Worm (Caenorhabditis elegans) whole organism, L4/young adult: ENCODE measurements around the gene Y15E3A.4.

ENCODE experiments used
- W03F9.2 ChIP-seq: fragments of 150-350 bp; optimal IDR thresholded peaks from 2 replicates; lab custom pipeline; 2014; ENCODE audit warnings: missing biosample characterization, missing genetic modification characterization
- dao-5 ChIP-seq: sonication (generic microtip); optimal IDR thresholded peaks from 2 replicates; lab custom pipeline; 2016; ENCODE audit warnings: missing genotype, missing genetic modification characterization, moderate library complexity, missing compliant biosample characterization
- him-1 ChIP-seq: sonication (generic microtip); optimal IDR thresholded peaks from 2 replicates; lab custom pipeline; 2016; ENCODE audit warnings: missing genotype, missing genetic modification reagents, missing genetic modification characterization, missing compliant biosample characterization

The Y15E3A.4 gene

DNA sequence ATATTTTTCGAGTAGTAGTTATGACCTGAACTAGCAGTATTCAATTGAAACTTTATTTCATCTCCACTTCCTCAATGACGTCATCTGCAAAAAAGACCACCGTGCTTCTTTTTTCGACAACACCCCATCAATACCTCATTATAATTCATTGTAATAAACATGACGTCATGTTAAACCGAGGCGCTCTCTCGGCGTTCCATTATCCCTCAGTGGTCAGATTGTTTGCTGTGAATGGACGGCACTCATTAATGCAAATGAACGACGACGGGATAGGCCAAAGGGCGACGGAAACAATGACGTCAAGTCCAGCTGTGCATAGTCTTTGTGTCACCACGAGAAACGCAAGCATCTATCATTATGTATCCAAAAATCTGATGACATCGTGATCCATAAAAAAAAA is 16.9 kb downstream of the Y15E3A.4 start:
- TF ChIP-seq him-1 (tag; lab: Kevin White, UChicago) (no peak), dao-5 (tag; lab: Kevin White, UChicago) (no peak), W03F9.2 (tag; lab: Kevin White, UChicago) (no peak)

ce11 chrX:15352871-15353270 is 22.1 kb downstream of the Y15E3A.4 start:
- TF ChIP-seq dao-5 (tag; lab: Kevin White, UChicago) (no peak), him-1 (tag; lab: Kevin White, UChicago) (no peak), W03F9.2 (tag; lab: Kevin White, UChicago) (no peak)

ce11 chrX:15353874-15354480 is 23.2 kb downstream of the Y15E3A.4 start:
- TF ChIP-seq dao-5 (tag; lab: Kevin White, UChicago) (peak; percentile 80), W03F9.2 (tag; lab: Kevin White, UChicago) (peak; percentile 56), him-1 (tag; lab: Kevin White, UChicago) (peak; percentile 93)

ce11 chrX:15354938-15355337 is 24.2 kb downstream of the Y15E3A.4 start, which contains the start of gene nfki-1:
TSS of gene nfki-1 (plus strand) at chrX:15355238.
- TF ChIP-seq him-1 (tag; lab: Kevin White, UChicago) (no peak), dao-5 (tag; lab: Kevin White, UChicago) (no peak), W03F9.2 (tag; lab: Kevin White, UChicago) (no peak)

ce11 chrX:15355603-15356002 is 24.8 kb downstream of the Y15E3A.4 start:
- no peak for TF ChIP-seq W03F9.2 (tag; lab: Kevin White, UChicago)
- TF ChIP-seq dao-5 (tag; lab: Kevin White, UChicago), result no peak
- no peak for TF ChIP-seq him-1 (tag; lab: Kevin White, UChicago)

DNA sequence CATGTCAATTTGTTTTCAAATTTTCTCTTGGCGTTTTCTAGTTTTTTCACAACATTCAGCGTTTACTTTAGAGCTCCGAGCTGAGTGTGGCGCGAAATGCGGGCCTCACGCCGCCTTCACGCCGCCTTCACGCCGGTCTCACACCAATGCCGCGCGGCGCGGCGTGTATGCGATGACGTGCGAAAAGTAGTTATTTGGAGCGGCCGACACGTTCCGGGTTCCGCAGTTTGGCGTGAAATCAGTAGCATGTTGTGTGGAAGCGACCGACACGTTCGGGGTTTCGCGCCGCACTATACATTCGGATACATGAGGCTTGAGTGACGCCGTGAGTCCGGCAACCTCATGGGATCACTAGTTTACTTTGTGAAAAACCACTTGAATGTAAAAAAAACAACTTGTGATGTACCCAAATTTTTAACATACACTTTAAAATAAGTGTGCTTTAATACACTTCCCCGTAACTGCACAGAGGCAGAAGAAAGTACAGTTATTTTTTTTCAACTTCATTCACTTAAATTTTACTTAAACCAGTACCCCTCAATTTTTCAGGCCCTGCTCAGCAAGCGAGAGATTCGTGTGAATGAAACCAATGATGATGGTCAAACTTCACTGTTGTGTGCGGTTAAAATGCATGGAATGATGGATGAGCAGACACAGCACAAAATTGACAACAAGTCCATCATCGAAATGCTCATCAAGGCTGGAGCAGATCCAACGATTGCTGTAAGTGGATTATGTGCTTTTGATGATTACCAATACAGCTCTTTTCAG is 31.6 kb downstream of the Y15E3A.4 start:
- TF ChIP-seq dao-5 (tag; lab: Kevin White, UChicago) (no peak), him-1 (tag; lab: Kevin White, UChicago) (peak; percentile 12)

- TF ChIP-seq W03F9.2 (tag; lab: Kevin White, UChicago) (peak; percentile 46), him-1 (tag; lab: Kevin White, UChicago) (peak; percentile 78), dao-5 (tag; lab: Kevin White, UChicago) (no peak)
These were observed 34.5 kb downstream of the Y15E3A.4 start for ce11 chrX:15365235-15365634.

- TF ChIP-seq dao-5 (tag; lab: Kevin White, UChicago) (no peak), W03F9.2 (tag; lab: Kevin White, UChicago) (no peak), him-1 (tag; lab: Kevin White, UChicago) (no peak)
These were observed 35.0 kb downstream of the Y15E3A.4 start, which contains the start of gene C33A11.2 for ce11 chrX:15365767-15366177. TSS of gene C33A11.2 (plus strand) at chrX:15365992.

- no peak for TF ChIP-seq him-1 (tag; lab: Kevin White, UChicago)
These were observed 42.0 kb downstream of the Y15E3A.4 start for ce11 chrX:15372772-15373171.

ce11 chrX:15373415-15374048 is 42.8 kb downstream of the Y15E3A.4 start:
- TF ChIP-seq dao-5 (tag; lab: Kevin White, UChicago) (no peak), him-1 (tag; lab: Kevin White, UChicago) (peak; percentile 44), W03F9.2 (tag; lab: Kevin White, UChicago) (peak; percentile 44)

DNA sequence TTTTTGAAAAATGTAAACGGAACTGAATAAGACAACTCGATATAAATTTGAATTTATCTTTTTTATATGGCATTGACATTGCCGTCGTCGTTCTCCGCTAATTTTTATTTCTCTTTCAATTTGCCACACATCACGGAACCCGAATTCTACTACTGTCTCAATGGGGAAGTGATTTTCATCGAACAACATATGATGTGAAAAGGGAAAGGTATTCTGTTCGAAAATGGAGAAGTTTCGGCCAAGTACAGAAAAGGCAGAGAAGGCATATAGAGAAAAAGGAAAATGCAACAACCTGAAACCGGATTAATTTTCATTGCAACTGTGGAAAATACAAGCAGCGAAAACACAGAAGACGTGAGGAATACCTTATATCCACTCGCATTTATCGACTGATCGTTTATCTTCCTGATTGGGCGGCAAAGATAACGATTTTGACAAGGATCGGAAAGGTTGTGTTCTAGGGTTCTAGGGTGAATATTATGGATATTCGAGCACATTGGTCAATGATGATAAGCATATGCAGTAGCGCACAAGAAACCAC is 44.0 kb downstream of the Y15E3A.4 start:
- no peak for TF ChIP-seq dao-5 (tag; lab: Kevin White, UChicago)

- TF ChIP-seq him-1 (tag; lab: Kevin White, UChicago) (no peak), dao-5 (tag; lab: Kevin White, UChicago) (no peak), W03F9.2 (tag; lab: Kevin White, UChicago) (no peak)
These were observed 44.5 kb downstream of the Y15E3A.4 start for ce11 chrX:15375299-15375698.

ce11 chrX:15376580-15376979 is 45.8 kb downstream of the Y15E3A.4 start:
- TF ChIP-seq him-1 (tag; lab: Kevin White, UChicago) (no peak), W03F9.2 (tag; lab: Kevin White, UChicago) (no peak), dao-5 (tag; lab: Kevin White, UChicago) (no peak)
